Worm (Caenorhabditis elegans) whole organism, L1 larva: Measurements from ENCODE around the gene F35A5.2.

Experiments used
- C04F5.9 ChIP-seq: sonication (generic microtip); optimal IDR thresholded peaks from 2 replicates; lab custom pipeline; 2016; ENCODE audit warnings: missing genetic modification characterization, missing compliant biosample characterization
- C16A3.4 ChIP-seq: fragments of 150-350 bp; optimal IDR thresholded peaks from 2 replicates; lab custom pipeline; 2014; ENCODE audit warnings: missing biosample characterization, missing genetic modification characterization
- aly-2 ChIP-seq: fragments of 150-350 bp; optimal IDR thresholded peaks from 2 replicates; lab custom pipeline; 2014; ENCODE audit warnings: missing biosample characterization, missing genetic modification characterization
- blmp-1 ChIP-seq: fragments of 150-350 bp; optimal IDR thresholded peaks from 2 replicates; lab custom pipeline; 2014; ENCODE audit warnings: missing biosample characterization, missing genetic modification characterization
- ceh-63 ChIP-seq: fragments of 200-800 bp; sonication (Bioruptor generic); optimal IDR thresholded peaks from 2 replicates; lab custom pipeline; 2018; ENCODE audit warnings: mild to moderate bottlenecking, missing genetic modification characterization, missing compliant biosample characterization
- ceh-82 ChIP-seq, 3 experiments: fragments of 150-350 bp in 1 of 3; sonication (generic microtip) in 2 of 3; optimal IDR thresholded peaks; 2 replicates each; lab custom pipeline; 2014 to 2017; ENCODE audit warnings: missing biosample characterization in 3 of 3, missing genetic modification characterization in 3 of 3
- ces-1 ChIP-seq: fragments of 150-350 bp; optimal IDR thresholded peaks from 2 replicates; lab custom pipeline; 2014; ENCODE audit warnings: missing biosample characterization, missing genetic modification reagents, missing genetic modification characterization
- dsc-1 ChIP-seq: sonication (generic microtip); optimal IDR thresholded peaks from 2 replicates; lab custom pipeline; 2016; ENCODE audit warnings: mild to moderate bottlenecking, missing genetic modification characterization, missing compliant biosample characterization
- efl-3 ChIP-seq: fragments of 200-800 bp; sonication (Bioruptor generic); optimal IDR thresholded peaks from 2 replicates; lab custom pipeline; 2018; ENCODE audit warnings: mild to moderate bottlenecking, missing genetic modification characterization, missing compliant biosample characterization
- egl-13 ChIP-seq: sonication (generic microtip); optimal IDR thresholded peaks from 2 replicates; lab custom pipeline; 2016; ENCODE audit warnings: missing genotype, missing genetic modification reagents, missing genetic modification characterization, missing compliant biosample characterization
- fkh-10 ChIP-seq: sonication (generic microtip); optimal IDR thresholded peaks from 2 replicates; lab custom pipeline; 2017; ENCODE audit warnings: missing biosample characterization, missing genetic modification reagents, missing genetic modification characterization
- fkh-4 ChIP-seq: sonication (generic microtip); optimal IDR thresholded peaks from 2 replicates; lab custom pipeline; 2016; ENCODE audit warnings: missing compliant biosample characterization, missing genetic modification characterization, borderline replicate concordance
- fkh-8 ChIP-seq: sonication (generic microtip); optimal IDR thresholded peaks from 2 replicates; lab custom pipeline; 2016; ENCODE audit warnings: mild to moderate bottlenecking, missing genetic modification characterization, missing compliant biosample characterization
- grh-1 ChIP-seq: fragments of 200-800 bp; sonication (Bioruptor generic); IDR thresholded peaks from 2 replicates; pipeline ENCODE4 v1.3.6; 2022; ENCODE audit warnings: missing genetic modification reagents, missing genetic modification characterization, missing compliant biosample characterization
- hlh-17 ChIP-seq: fragments of 200-800 bp; sonication (Bioruptor generic); optimal IDR thresholded peaks from 2 replicates; lab custom pipeline; 2018; ENCODE audit warnings: missing genetic modification characterization, mild to moderate bottlenecking, missing compliant biosample characterization, moderate library complexity, borderline replicate concordance
- irx-1 ChIP-seq: sonication (generic microtip); optimal IDR thresholded peaks from 2 replicates; lab custom pipeline; 2016; ENCODE audit warnings: missing genetic modification characterization, missing compliant biosample characterization
- isw-1 ChIP-seq: fragments of 200-800 bp; sonication (Bioruptor generic); IDR thresholded peaks from 2 replicates; pipeline ENCODE4 v1.3.6; 2022; ENCODE audit warnings: missing genetic modification characterization, missing compliant biosample characterization
- jun-1 ChIP-seq: fragments of 150-350 bp; optimal IDR thresholded peaks from 2 replicates; lab custom pipeline; 2014; ENCODE audit warnings: missing biosample characterization, missing genetic modification reagents, missing genetic modification characterization
- lin-13 ChIP-seq: fragments of 150-350 bp; optimal IDR thresholded peaks from 2 replicates; lab custom pipeline; 2014; ENCODE audit warnings: missing biosample characterization, missing genetic modification reagents, missing genetic modification characterization
- lin-15B ChIP-seq: fragments of 150-350 bp; sonication (generic microtip); optimal IDR thresholded peaks from 3 replicates; lab custom pipeline; 2014; ENCODE audit warnings: missing biosample characterization, missing genetic modification characterization
- mdl-1 ChIP-seq, 2 experiments: fragments of 150-350 bp; optimal IDR thresholded peaks; 2 replicates each; lab custom pipeline; 2014 to 2017; ENCODE audit warnings: missing biosample characterization in 2 of 2, missing genetic modification characterization in 2 of 2, inconsistent platforms in 1 of 2
- nhr-11 ChIP-seq: fragments of 150-350 bp; optimal IDR thresholded peaks from 2 replicates; lab custom pipeline; 2014; ENCODE audit warnings: missing biosample characterization, missing genetic modification characterization
- nhr-237 ChIP-seq: fragments of 150-350 bp; optimal IDR thresholded peaks from 2 replicates; lab custom pipeline; 2014; ENCODE audit warnings: missing biosample characterization, missing genetic modification characterization
- nhr-47 ChIP-seq: sonication (generic microtip); optimal IDR thresholded peaks from 2 replicates; lab custom pipeline; 2016; ENCODE audit warnings: mild to moderate bottlenecking, missing genetic modification characterization, moderate library complexity, missing compliant biosample characterization
- nhr-76 ChIP-seq: sonication (generic microtip); optimal IDR thresholded peaks from 2 replicates; lab custom pipeline; 2017; ENCODE audit warnings: missing biosample characterization, missing genetic modification characterization
- nhr-77 ChIP-seq: fragments of 150-350 bp; optimal IDR thresholded peaks from 2 replicates; lab custom pipeline; 2014; ENCODE audit warnings: missing biosample characterization, missing genetic modification characterization
- nhr-84 ChIP-seq: sonication (generic microtip); optimal IDR thresholded peaks from 2 replicates; lab custom pipeline; 2017; ENCODE audit warnings: missing biosample characterization, missing genetic modification characterization
- pqm-1 ChIP-seq: sonication (generic microtip); optimal IDR thresholded peaks from 3 replicates; lab custom pipeline; 2017; ENCODE audit warnings: missing biosample characterization, missing genetic modification characterization
- rnt-1 ChIP-seq: sonication (generic microtip); optimal IDR thresholded peaks from 2 replicates; lab custom pipeline; 2016; ENCODE audit warnings: mild to moderate bottlenecking, missing genetic modification characterization, moderate library complexity, missing compliant biosample characterization
- skn-1 ChIP-seq: fragments of 150-350 bp; optimal IDR thresholded peaks from 2 replicates; lab custom pipeline; 2014; ENCODE audit warnings: missing biosample characterization, missing genetic modification characterization
- sptf-1 ChIP-seq: fragments of 150-350 bp; optimal IDR thresholded peaks from 2 replicates; lab custom pipeline; 2014; ENCODE audit warnings: missing biosample characterization, missing genetic modification characterization
- swsn-7 ChIP-seq: sonication (generic microtip); optimal IDR thresholded peaks from 2 replicates; lab custom pipeline; 2016; ENCODE audit warnings: missing genetic modification characterization, missing compliant biosample characterization
- tbx-2 ChIP-seq: sonication (generic microtip); optimal IDR thresholded peaks from 2 replicates; lab custom pipeline; 2016; ENCODE audit warnings: missing genetic modification characterization, missing compliant biosample characterization
- tlp-1 ChIP-seq: fragments of 150-350 bp; optimal IDR thresholded peaks from 2 replicates; lab custom pipeline; 2014; ENCODE audit warnings: missing biosample characterization, missing genetic modification characterization
- unc-130 ChIP-seq: fragments of 150-350 bp; optimal IDR thresholded peaks from 2 replicates; lab custom pipeline; 2017; ENCODE audit warnings: missing biosample characterization, missing genetic modification characterization, inconsistent platforms
- unc-62 ChIP-seq: fragments of 150-350 bp; optimal IDR thresholded peaks from 2 replicates; lab custom pipeline; 2014; ENCODE audit warnings: missing biosample characterization, missing genetic modification reagents, missing genetic modification characterization
- unc-98 ChIP-seq: fragments of 200-800 bp; sonication (Bioruptor generic); IDR thresholded peaks from 2 replicates; pipeline ENCODE4 v1.3.6; 2022; ENCODE audit warnings: missing genetic modification characterization, missing compliant biosample characterization
- vab-15 ChIP-seq: sonication (generic microtip); optimal IDR thresholded peaks from 2 replicates; lab custom pipeline; 2017; ENCODE audit warnings: missing genotype, mild to moderate bottlenecking, missing genetic modification characterization, missing compliant biosample characterization
- zag-1 ChIP-seq: fragments of 150-350 bp; optimal IDR thresholded peaks from 2 replicates; lab custom pipeline; 2014; ENCODE audit warnings: missing biosample characterization, missing genetic modification characterization
- ztf-11 ChIP-seq, 2 experiments: sonication (generic microtip); optimal IDR thresholded peaks; 2 replicates each; lab custom pipeline; 2016 to 2017; ENCODE audit warnings: missing genetic modification characterization in 2 of 2, missing biosample characterization in 1 of 2, missing compliant biosample characterization in 1 of 2
- ztf-4 ChIP-seq: fragments of 150-350 bp; optimal IDR thresholded peaks from 2 replicates; lab custom pipeline; 2014; ENCODE audit warnings: missing biosample characterization, missing genetic modification characterization

Gene F35A5.2

ce11 chrX:3759345-3759744 lies 45.6 kb upstream of the F35A5.2 start, which contains the start of gene T14G12.6:
Gene T14G12.6, minus strand, starts transcription at chrX:3759445.
- TF ChIP-seq tlp-1 (tag; lab: Kevin White, UChicago), result no peak
- no peak for TF ChIP-seq zag-1 (tag; lab: Kevin White, UChicago)
- TF ChIP-seq C04F5.9 (tag; lab: Kevin White, UChicago), result no peak
- TF ChIP-seq pqm-1 (tag; lab: Kevin White, UChicago), result no peak
- TF ChIP-seq nhr-11, result no peak

- TF ChIP-seq unc-62 (GFP tag; lab: Kevin White, UChicago) (no peak), ztf-11 (tag; optimal IDR thresholded peaks at IDR 0.05; lab: Kevin White, UChicago) (no peak)
Measured at ce11 chrX:3759820-3760219, 45.1 kb upstream of the F35A5.2 start.

DNA sequence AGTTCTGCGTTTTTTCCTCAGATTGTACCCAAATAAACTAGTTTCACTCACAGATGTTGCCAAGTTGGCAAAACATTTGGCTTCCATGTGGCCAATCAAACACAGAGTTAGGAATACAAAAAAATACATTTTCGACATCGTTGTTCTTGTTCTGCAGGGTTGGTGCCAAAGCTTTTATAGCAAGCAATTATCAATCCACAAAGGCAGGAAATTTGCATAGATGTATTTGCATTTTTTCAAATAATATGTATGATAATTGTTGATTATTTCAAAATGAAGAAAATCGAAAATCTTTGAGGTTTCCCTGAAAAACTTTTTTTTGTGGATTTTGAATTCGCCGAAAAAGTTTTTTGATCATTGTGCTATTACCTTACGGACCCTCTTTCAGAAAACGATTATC lies 42.5 kb upstream of the F35A5.2 start, which contains the start of gene T14G12.11:
Gene T14G12.11, minus strand, starts transcription at position 138 of the 400 bp plus-strand sequence.
- TF ChIP-seq fkh-8 (tag; lab: Kevin White, UChicago), result no peak
- TF ChIP-seq rnt-1 (tag; lab: Kevin White, UChicago), result no peak
- TF ChIP-seq fkh-4, result no peak
- no peak for TF ChIP-seq grh-1 (GFP tag; lab: Robert Waterston, UW)
- TF ChIP-seq dsc-1, result no peak
- no peak for TF ChIP-seq fkh-10 (GFP tag; lab: Kevin White, UChicago)
- no peak for TF ChIP-seq ceh-82 (tag; optimal IDR thresholded peaks at IDR 0.05; lab: Kevin White, UChicago)
- no peak for TF ChIP-seq zag-1 (tag; lab: Kevin White, UChicago)
- no peak for TF ChIP-seq hlh-17 (GFP tag; lab: Kevin White, UChicago)
- no peak for TF ChIP-seq nhr-76 (tag; lab: Kevin White, UChicago)
- no peak for TF ChIP-seq unc-130 (tag; lab: Kevin White, UChicago)
- no peak for TF ChIP-seq irx-1
- TF ChIP-seq ces-1 (GFP tag; lab: Kevin White, UChicago), result no peak
- no peak for TF ChIP-seq blmp-1 (tag; lab: Kevin White, UChicago)
- TF ChIP-seq nhr-84 (tag; lab: Kevin White, UChicago), result no peak
- TF ChIP-seq aly-2 (tag; lab: Kevin White, UChicago), result no peak
- no peak for TF ChIP-seq lin-13 (GFP tag; lab: Kevin White, UChicago)
- no peak for TF ChIP-seq skn-1 (tag; lab: Kevin White, UChicago)

- TF ChIP-seq ztf-4 (no peak), blmp-1 (tag; lab: Kevin White, UChicago) (no peak)
Measured at ce11 chrX:3764295-3764694, 40.6 kb upstream of the F35A5.2 start, which contains the start of gene F47B7.3. Gene F47B7.3, minus strand, starts transcription at chrX:3764395.

DNA sequence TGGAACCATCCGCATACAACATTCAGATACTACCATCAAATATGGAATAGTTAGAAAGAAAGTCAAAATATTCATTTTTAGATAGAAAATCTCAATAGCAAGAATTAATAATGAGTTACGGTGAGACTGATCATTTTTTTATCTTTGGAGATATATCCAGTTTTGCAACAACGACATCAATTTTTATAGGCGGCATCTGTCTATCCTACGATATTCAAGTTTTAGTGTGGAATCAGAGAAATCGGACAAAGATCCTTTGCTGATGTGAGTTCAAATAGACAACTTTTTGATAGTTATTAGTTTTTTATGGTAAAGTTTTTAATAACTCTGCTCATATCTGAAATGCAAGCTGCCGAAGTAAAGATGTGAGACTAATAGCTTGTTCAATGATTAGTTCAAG lies 38.4 kb upstream of the F35A5.2 start, which contains the start of gene F47B7.4:
Gene F47B7.4, minus strand, starts transcription at position 101 of the 400 bp plus-strand sequence.
- no peak for TF ChIP-seq tlp-1 (tag; lab: Kevin White, UChicago)
- no peak for TF ChIP-seq C16A3.4
- TF ChIP-seq nhr-47 (tag; lab: Kevin White, UChicago), result no peak
- no peak for TF ChIP-seq nhr-77 (tag; lab: Kevin White, UChicago)
- TF ChIP-seq mdl-1 (tag; optimal IDR thresholded peaks at IDR 0.05; lab: Kevin White, UChicago), result no peak
- TF ChIP-seq jun-1, result no peak
- no peak for TF ChIP-seq vab-15 (tag; lab: Kevin White, UChicago)
- no peak for TF ChIP-seq unc-130 (tag; lab: Kevin White, UChicago)
- TF ChIP-seq isw-1 (GFP tag; lab: Robert Waterston, UW), result no peak

- TF ChIP-seq nhr-237 (tag; lab: Kevin White, UChicago) (no peak), efl-3 (GFP tag; lab: Kevin White, UChicago) (no peak), fkh-4 (no peak), egl-13 (no peak), lin-15B (no peak), ztf-4 (no peak), ceh-63 (GFP tag; lab: Kevin White, UChicago) (no peak), swsn-7 (no peak), nhr-76 (tag; lab: Kevin White, UChicago) (no peak), tbx-2 (tag; lab: Kevin White, UChicago) (no peak), unc-98 (GFP tag; lab: Robert Waterston, UW) (no peak), sptf-1 (tag; lab: Kevin White, UChicago) (no peak)
Measured at ce11 chrX:3768717-3769116, 36.2 kb upstream of the F35A5.2 start, which contains the start of gene F47B7.5. Gene F47B7.5, minus strand, starts transcription at chrX:3768817.
